Fruit fly (Drosophila melanogaster): ENCODE data around the gene CG17376.

DNA sequence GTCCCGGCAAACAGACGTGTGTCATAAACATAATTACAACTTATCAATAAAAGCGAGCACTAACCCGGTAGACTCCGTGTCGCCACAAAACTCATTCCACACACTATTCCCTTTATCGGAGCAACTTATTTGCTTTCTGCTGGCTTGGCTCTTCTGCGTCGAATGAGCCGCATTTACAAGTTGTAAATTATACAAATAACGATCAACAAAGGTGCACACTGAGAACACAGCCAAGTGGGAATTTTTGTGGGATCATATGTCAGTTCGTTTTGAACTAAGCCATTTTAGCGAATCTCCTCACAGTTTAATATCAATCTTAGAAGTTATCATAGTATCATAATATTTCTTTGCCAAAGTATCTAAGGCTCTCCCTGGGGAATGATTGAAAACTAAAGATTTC is 17.7 kb upstream of the CG17376 start:
- TF ChIP-seq Gug (GFP tag; IDR thresholded peaks at IDR 0.05) (no peak), CG3032 (tag; optimal IDR thresholded peaks at IDR 0.05) (no peak), Lpt (GFP tag; optimal IDR thresholded peaks at IDR 0.05) (no peak), CG34406 (GFP tag; optimal IDR thresholded peaks at IDR 0.05) (no peak), dac (GFP tag; optimal IDR thresholded peaks at IDR 0.05) (no peak), CG32006 (GFP tag; optimal IDR thresholded peaks at IDR 0.05) (no peak), achi (GFP tag; optimal IDR thresholded peaks at IDR 0.05) (no peak), CG3919 (GFP tag; optimal IDR thresholded peaks at IDR 0.05) (no peak)
